Worm (Caenorhabditis elegans): ENCODE data around the gene ZK822.10.

- TF ChIP-seq T22C8.4 (GFP tag; IDR thresholded peaks at IDR 0.05) (no peak), ztf-23 (GFP tag; IDR thresholded peaks at IDR 0.05) (no peak), cog-1 (tag; optimal IDR thresholded peaks at IDR 0.05) (no peak), ref-1 (GFP tag; conservative IDR thresholded peaks at IDR 0.05) (no peak), flt-1 (GFP tag; IDR thresholded peaks at IDR 0.05) (no peak)
Observed at ce11 chrIV:11892545-11892944, 24.4 kb upstream of the ZK822.10 start.
